Fruit fly (Drosophila melanogaster) whole organism, adult: Measurements from ENCODE around the gene Tango2.

Experiments used
- CG1620 ChIP-seq: fragments of 200-800 bp; sonication (Bioruptor generic); optimal IDR thresholded peaks from 2 replicates; lab custom pipeline; 2016; ENCODE audit warnings: missing biosample characterization, missing genetic modification characterization
- Hr96 ChIP-seq: fragments of 200-800 bp; sonication (Bioruptor generic); optimal IDR thresholded peaks from 2 replicates; lab custom pipeline; 2016; ENCODE audit warnings: missing biosample characterization, missing genetic modification characterization
- Mnt ChIP-seq: fragments of 200-800 bp; sonication (Bioruptor generic); optimal IDR thresholded peaks from 2 replicates; lab custom pipeline; 2016; ENCODE audit warnings: missing biosample characterization, mild to moderate bottlenecking, missing genetic modification characterization
- cnc ChIP-seq, 2 experiments: fragments of >200 bp; optimal IDR thresholded peaks; 2 replicates each; lab custom pipeline; 2017
- pad ChIP-seq: fragments of 200-800 bp; sonication (Bioruptor generic); optimal IDR thresholded peaks from 3 replicates; lab custom pipeline; 2017; ENCODE audit warnings: missing biosample characterization, missing genetic modification characterization, mild to moderate bottlenecking, moderate library complexity, missing genetic modification reagents
- toe ChIP-seq: fragments of 200-800 bp; sonication (Bioruptor generic); optimal IDR thresholded peaks from 2 replicates; lab custom pipeline; 2016; ENCODE audit warnings: missing biosample characterization, missing genetic modification characterization

DNA sequence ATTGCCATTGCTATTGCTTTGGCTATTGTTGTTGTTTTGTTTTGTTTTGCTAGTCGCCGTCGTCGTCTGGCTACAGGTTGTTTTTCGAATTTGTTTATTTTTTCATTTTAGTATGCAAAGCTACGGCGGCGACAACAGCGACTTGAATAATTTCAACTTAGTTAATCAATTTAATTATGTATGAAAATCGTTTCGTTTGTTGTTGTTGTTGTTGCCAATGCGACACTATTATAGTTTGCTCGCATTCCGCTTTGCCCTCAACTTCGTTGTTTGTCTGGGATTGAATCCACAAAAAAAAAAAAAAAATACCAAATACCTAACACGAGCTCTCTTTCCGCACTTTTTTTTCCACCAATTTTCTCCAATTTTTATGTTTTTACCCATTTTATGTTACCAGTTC is 11.1 kb downstream of the Tango2 start:
- TF ChIP-seq pad (GFP tag; lab: Kevin White, UChicago) (no peak), Hr96 (no peak), Mnt (GFP tag; lab: Kevin White, UChicago) (no peak), cnc (optimal IDR thresholded peaks at IDR 0.05; lab: Kevin White, UChicago) (no peak), toe (no peak), CG1620 (GFP tag; lab: Kevin White, UChicago) (no peak)
